Comparison of ENCODE assay signal across 5 fruit fly cellular contexts in the genomic region with DNA sequence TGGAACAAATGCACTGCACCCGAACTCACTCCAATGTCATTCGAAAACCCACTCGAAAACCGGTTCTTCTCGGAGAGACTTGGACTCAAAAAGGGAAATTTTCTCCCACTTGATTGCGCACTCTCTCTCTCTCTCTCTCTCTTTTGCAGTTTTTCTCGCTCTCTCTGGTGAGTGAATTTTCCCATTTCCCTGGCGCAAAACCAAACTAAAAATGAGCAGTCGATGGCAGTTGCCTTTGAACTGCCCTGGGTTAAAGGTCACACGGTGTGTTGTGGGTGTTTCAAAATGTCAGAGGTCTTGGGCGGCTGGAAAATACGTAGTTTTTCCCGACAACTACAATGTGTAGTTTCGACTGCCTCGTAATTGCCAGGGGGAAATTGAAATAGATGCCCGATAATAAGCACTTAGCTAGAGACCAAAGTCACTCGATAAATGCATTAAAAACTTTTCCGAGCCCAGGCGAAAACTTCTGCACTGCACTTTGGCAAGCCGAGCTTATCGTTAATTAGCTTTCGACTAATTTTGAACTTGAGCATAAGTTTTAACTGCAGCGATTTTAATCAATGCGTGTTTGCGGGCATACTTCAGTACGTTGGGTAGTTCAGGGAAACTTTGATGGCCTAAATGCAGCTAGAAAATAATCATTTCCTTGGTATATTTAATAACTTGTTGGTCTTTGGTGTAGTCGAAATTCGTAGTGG.
TF ChIP-seq lines count a peak whose summit lies in the region.

No protein-coding gene starts in this region.

- TF ChIP-seq CTCF in whole organism, embryonic (GFP tag; optimal IDR thresholded peaks at IDR 0.05; lab: Kevin White, UChicago), result no peak

TF ChIP-seq in whole organism, 6 proteins besides CTCF, POLR2A, EP300 and RAD21:
- TF ChIP-seq pan (optimal IDR thresholded peaks at IDR 0.05; lab: Kevin White, UChicago) (no peak), psq (optimal IDR thresholded peaks at IDR 0.05; lab: Kevin White, UChicago) (no peak), Dll (optimal IDR thresholded peaks at IDR 0.05; lab: Kevin White, UChicago) (peak; percentile 58), EcR (GFP tag; optimal IDR thresholded peaks at IDR 0.05; lab: Kevin White, UChicago) (no peak)
TF ChIP-seq in whole organism: peak in this region for 1.

TF ChIP-seq in whole organism, embryonic, 481 proteins besides CTCF, POLR2A, EP300 and RAD21 (continues in another document):
- TF ChIP-seq chif (GFP tag; optimal IDR thresholded peaks at IDR 0.05; lab: Kevin White, UChicago) (peak in 1 of 2 experiments; percentile 29), bigmax (GFP tag; optimal IDR thresholded peaks at IDR 0.05; lab: Kevin White, UChicago) (no peak), CG14050 (GFP tag; IDR thresholded peaks at IDR 0.05; lab: Robert Waterston, UW) (no peak), E2f1 (GFP tag; IDR thresholded peaks at IDR 0.05; lab: Robert Waterston, UW) (no peak), mld (GFP tag; IDR thresholded peaks at IDR 0.05; lab: Robert Waterston, UW; ENCODE audit: partially characterized antibody) (no peak), CG34422 (GFP tag; IDR thresholded peaks at IDR 0.05; lab: Robert Waterston, UW) (0 out of 3 replicates have a peak, but pooled peaks have one; percentile 17), sqz (GFP tag; optimal IDR thresholded peaks at IDR 0.05; lab: Kevin White, UChicago) (peak; percentile 26), Atf-2 (GFP tag; optimal IDR thresholded peaks at IDR 0.05; lab: Kevin White, UChicago) (no peak), CG18764 (GFP tag; optimal IDR thresholded peaks at IDR 0.05; lab: Kevin White, UChicago) (no peak), CG16815 (GFP tag; optimal IDR thresholded peaks at IDR 0.05; lab: Kevin White, UChicago) (no peak), ftz-f1 (GFP tag; optimal IDR thresholded peaks at IDR 0.05; lab: Kevin White, UChicago) (no peak), CG14014 (GFP tag; IDR thresholded peaks at IDR 0.05; lab: Robert Waterston, UW) (no peak), CG3065 (GFP tag; optimal IDR thresholded peaks at IDR 0.05; lab: Kevin White, UChicago) (no peak), z (GFP tag; IDR thresholded peaks at IDR 0.05; lab: Robert Waterston, UW) (peak; percentile 99), CG8290 (GFP tag; optimal IDR thresholded peaks at IDR 0.05; lab: Kevin White, UChicago) (no peak), CG8290 (tag; optimal IDR thresholded peaks at IDR 0.05; lab: Kevin White, UChicago) (peak in 1 of 2 experiments; percentile 49), CG30431 (GFP tag; optimal IDR thresholded peaks at IDR 0.05; lab: Kevin White, UChicago) (no peak), zen2 (GFP tag; IDR thresholded peaks at IDR 0.05; lab: Robert Waterston, UW; ENCODE audit: partially characterized antibody) (peak; percentile 85; the same call in 2 of the 3 replicates), CG3838 (GFP tag; optimal IDR thresholded peaks at IDR 0.05; lab: Kevin White, UChicago) (no peak)

TF ChIP-seq in whole organism, prepupa, 60 proteins besides CTCF, POLR2A, EP300 and RAD21:
- TF ChIP-seq net (GFP tag; optimal IDR thresholded peaks at IDR 0.05; lab: Kevin White, UChicago), result peak; percentile 14
- TF ChIP-seq eg (GFP tag; IDR thresholded peaks at IDR 0.05; lab: Robert Waterston, UW), result peak; percentile 40; the same call in 1 of the 3 replicates
- TF ChIP-seq CG3919 (GFP tag; optimal IDR thresholded peaks at IDR 0.05; lab: Kevin White, UChicago), result peak; percentile 13
- no peak for TF ChIP-seq Hr38 (GFP tag; optimal IDR thresholded peaks at IDR 0.05; lab: Kevin White, UChicago)
- peak; percentile 20; the same call in 1 of the 2 replicates for TF ChIP-seq CG15336 (GFP tag; IDR thresholded peaks at IDR 0.05; lab: Robert Waterston, UW)
- TF ChIP-seq CG6792 (GFP tag; optimal IDR thresholded peaks at IDR 0.05; lab: Kevin White, UChicago), result no peak
- no peak for TF ChIP-seq Hr4 (GFP tag; optimal IDR thresholded peaks at IDR 0.05; lab: Kevin White, UChicago)
- peak; percentile 49 for TF ChIP-seq svp (GFP tag; lab: Kevin White, UChicago)
- 0 out of 3 replicates have a peak, but pooled peaks have one; percentile 22 for TF ChIP-seq CG6163 (GFP tag; IDR thresholded peaks at IDR 0.05; lab: Robert Waterston, UW)
- no peak for TF ChIP-seq CG8119 (GFP tag; IDR thresholded peaks at IDR 0.05; lab: Robert Waterston, UW)
- TF ChIP-seq dsx (GFP tag; optimal IDR thresholded peaks at IDR 0.05; lab: Kevin White, UChicago; ENCODE audit: poor library complexity, severe bottlenecking), result peak; percentile 34
- no peak for TF ChIP-seq acj6 (GFP tag; optimal IDR thresholded peaks at IDR 0.05; lab: Kevin White, UChicago)
- TF ChIP-seq Eip78C (GFP tag; lab: Kevin White, UChicago), result peak; percentile 4
- no peak for TF ChIP-seq CG9139 (GFP tag; optimal IDR thresholded peaks at IDR 0.05; lab: Kevin White, UChicago)
- TF ChIP-seq vri (GFP tag; optimal IDR thresholded peaks at IDR 0.05; lab: Kevin White, UChicago), result no peak

TF ChIP-seq in whole organism, pupa, 21 proteins besides CTCF, POLR2A, EP300 and RAD21:
- TF ChIP-seq Pif1B (GFP tag; optimal IDR thresholded peaks at IDR 0.05; lab: Kevin White, UChicago) (peak; percentile 2), Snoo (tag; optimal IDR thresholded peaks at IDR 0.05; lab: Kevin White, UChicago) (no peak), D1 (tag; optimal IDR thresholded peaks at IDR 0.05; lab: Kevin White, UChicago) (peak; percentile 37), CG8301 (tag; optimal IDR thresholded peaks at IDR 0.05; lab: Kevin White, UChicago) (no peak), Ets98B (GFP tag; IDR thresholded peaks at IDR 0.05; lab: Robert Waterston, UW) (peak; percentile 53; the same call in 1 of the 2 replicates)

TF ChIP-seq in whole organism, wandering third instar larva, 38 proteins besides CTCF, POLR2A, EP300 and RAD21:
- TF ChIP-seq CG9705 (GFP tag; optimal IDR thresholded peaks at IDR 0.05; lab: Kevin White, UChicago) (no peak), woc (GFP tag; optimal IDR thresholded peaks at IDR 0.05; lab: Kevin White, UChicago) (no peak), HLH106 (tag; optimal IDR thresholded peaks at IDR 0.05; lab: Kevin White, UChicago) (no peak), Mio (GFP tag; optimal IDR thresholded peaks at IDR 0.05; lab: Kevin White, UChicago) (no peak), dl (GFP tag; optimal IDR thresholded peaks at IDR 0.05; lab: Kevin White, UChicago; ENCODE audit: insufficient read depth in 1 of 2, partially characterized antibody in 2 of 2) (peak; percentile 62 to 66), ey (GFP tag; optimal IDR thresholded peaks at IDR 0.05; lab: Kevin White, UChicago) (no peak), Jra (GFP tag; optimal IDR thresholded peaks at IDR 0.05; lab: Kevin White, UChicago) (no peak), Abd-B (GFP tag; optimal IDR thresholded peaks at IDR 0.05; lab: Kevin White, UChicago) (no peak), Rel (GFP tag; optimal IDR thresholded peaks at IDR 0.05; lab: Kevin White, UChicago) (peak; percentile 19), Rel (tag; optimal IDR thresholded peaks at IDR 0.05; lab: Kevin White, UChicago) (no peak), Sp1 (GFP tag; optimal IDR thresholded peaks at IDR 0.05; lab: Kevin White, UChicago) (no peak), pan (optimal IDR thresholded peaks at IDR 0.05; lab: Kevin White, UChicago) (no peak), CG32264 (GFP tag; optimal IDR thresholded peaks at IDR 0.05; lab: Kevin White, UChicago) (no peak), dmrt93B (GFP tag; optimal IDR thresholded peaks at IDR 0.05; lab: Kevin White, UChicago) (no peak), tai (GFP tag; optimal IDR thresholded peaks at IDR 0.05; lab: Kevin White, UChicago) (no peak), sv (GFP tag; optimal IDR thresholded peaks at IDR 0.05; lab: Kevin White, UChicago) (no peak), foxo (GFP tag; optimal IDR thresholded peaks at IDR 0.05; lab: Kevin White, UChicago) (no peak), sage (GFP tag; optimal IDR thresholded peaks at IDR 0.05; lab: Kevin White, UChicago) (peak; percentile 3), N (GFP tag; optimal IDR thresholded peaks at IDR 0.05; lab: Kevin White, UChicago) (no peak), Dfd (GFP tag; optimal IDR thresholded peaks at IDR 0.05; lab: Kevin White, UChicago) (no peak), jim (GFP tag; optimal IDR thresholded peaks at IDR 0.05; lab: Kevin White, UChicago) (no peak), dsf (GFP tag; optimal IDR thresholded peaks at IDR 0.05; lab: Kevin White, UChicago; ENCODE audit: borderline replicate concordance) (no peak), CrebA (GFP tag; optimal IDR thresholded peaks at IDR 0.05; lab: Kevin White, UChicago; ENCODE audit: borderline replicate concordance) (peak; percentile 9), OdsH (GFP tag; optimal IDR thresholded peaks at IDR 0.05; lab: Kevin White, UChicago) (no peak), brk (GFP tag; optimal IDR thresholded peaks at IDR 0.05; lab: Kevin White, UChicago) (no peak), Dif (GFP tag; optimal IDR thresholded peaks at IDR 0.05; lab: Kevin White, UChicago; ENCODE audit: partially characterized antibody) (peak; percentile 88), Vsx2 (GFP tag; optimal IDR thresholded peaks at IDR 0.05; lab: Kevin White, UChicago; ENCODE audit: partially characterized antibody) (peak; percentile 11), usp (GFP tag; optimal IDR thresholded peaks at IDR 0.05; lab: Kevin White, UChicago) (no peak), br (GFP tag; optimal IDR thresholded peaks at IDR 0.05; lab: Kevin White, UChicago) (no peak), Hr83 (GFP tag; optimal IDR thresholded peaks at IDR 0.05; lab: Kevin White, UChicago; ENCODE audit: poor library complexity, severe bottlenecking) (no peak), psq (GFP tag; optimal IDR thresholded peaks at IDR 0.05; lab: Kevin White, UChicago) (no peak), Myc (optimal IDR thresholded peaks at IDR 0.05; lab: Kevin White, UChicago) (no peak), GATAd (GFP tag; optimal IDR thresholded peaks at IDR 0.05; lab: Kevin White, UChicago) (no peak), h (GFP tag; optimal IDR thresholded peaks at IDR 0.05; lab: Kevin White, UChicago) (no peak), Hnf4 (GFP tag; optimal IDR thresholded peaks at IDR 0.05; lab: Kevin White, UChicago) (no peak), Hr78 (GFP tag; optimal IDR thresholded peaks at IDR 0.05; lab: Kevin White, UChicago) (no peak), lola (GFP tag; optimal IDR thresholded peaks at IDR 0.05; lab: Kevin White, UChicago) (no peak), rgr (GFP tag; optimal IDR thresholded peaks at IDR 0.05; lab: Kevin White, UChicago) (no peak), fru (GFP tag; optimal IDR thresholded peaks at IDR 0.05; lab: Kevin White, UChicago) (no peak)
